Worm (Caenorhabditis elegans) whole organism, early embryonic: ENCODE measurements around the gene C12D8.13.
A peak's percentile ranks its signal among the peaks of the same experiment; 100 is the strongest.

Source experiments
- B0310.2 ChIP-seq: sonication (generic microtip); optimal IDR thresholded peaks from 2 replicates; lab custom pipeline; 2016; ENCODE audit warnings: mild to moderate bottlenecking, missing genetic modification characterization, missing compliant biosample characterization
- F13C5.2 ChIP-seq: sonication (generic microtip); optimal IDR thresholded peaks from 2 replicates; lab custom pipeline; 2017; ENCODE audit warnings: mild to moderate bottlenecking, missing genetic modification characterization, inconsistent platforms, missing compliant biosample characterization
- aly-1 ChIP-seq: sonication (generic microtip); optimal IDR thresholded peaks from 2 replicates; lab custom pipeline; 2016; ENCODE audit warnings: missing genetic modification characterization, missing compliant biosample characterization
- ama-1 ChIP-seq: fragments of 150-350 bp; optimal IDR thresholded peaks from 2 replicates; lab custom pipeline; 2014
- ceh-13 ChIP-seq: fragments of 200-800 bp; sonication (Bioruptor generic); optimal IDR thresholded peaks from 2 replicates; lab custom pipeline; 2018; ENCODE audit warnings: mild to moderate bottlenecking, missing genetic modification characterization, missing compliant biosample characterization
- ceh-36 ChIP-seq: sonication (generic microtip); optimal IDR thresholded peaks from 2 replicates; lab custom pipeline; 2016; ENCODE audit warnings: missing genetic modification characterization, inconsistent platforms, missing compliant biosample characterization
- ets-7 ChIP-seq: sonication (generic microtip); optimal IDR thresholded peaks from 2 replicates; lab custom pipeline; 2016; ENCODE audit warnings: missing genotype, missing genetic modification characterization, missing compliant biosample characterization
- flt-1 ChIP-seq: fragments of 200-800 bp; sonication (Bioruptor generic); IDR thresholded peaks from 2 replicates; pipeline ENCODE4 v1.3.6; 2022; ENCODE audit warnings: missing genetic modification characterization, missing compliant biosample characterization
- hmbx-1 ChIP-seq: sonication (generic microtip); optimal IDR thresholded peaks from 2 replicates; lab custom pipeline; 2016; ENCODE audit warnings: mild to moderate bottlenecking, missing genetic modification characterization, missing compliant biosample characterization
- hmg-4 ChIP-seq: fragments of 200-800 bp; sonication (Bioruptor generic); optimal IDR thresholded peaks from 2 replicates; lab custom pipeline; 2018; ENCODE audit warnings: mild to moderate bottlenecking, missing genetic modification characterization, missing compliant biosample characterization
- hnd-1 ChIP-seq: sonication (generic microtip); optimal IDR thresholded peaks from 2 replicates; lab custom pipeline; 2016; ENCODE audit warnings: missing genetic modification characterization, missing compliant biosample characterization
- pes-1 ChIP-seq: fragments of 200-800 bp; sonication (Bioruptor generic); IDR thresholded peaks from 2 replicates; pipeline ENCODE4 v1.3.6; 2022; ENCODE audit warnings: missing genetic modification reagents, missing genetic modification characterization, missing compliant biosample characterization
- scrt-1 ChIP-seq: fragments of 200-800 bp; sonication (Bioruptor generic); IDR thresholded peaks from 2 replicates; pipeline ENCODE4 v1.3.6; 2022; ENCODE audit warnings: missing genetic modification characterization, missing compliant biosample characterization
- sea-1 ChIP-seq: fragments of 200-800 bp; sonication (Bioruptor generic); conservative IDR thresholded peaks from 2 replicates; pipeline ENCODE4 v1.3.6; 2022; ENCODE audit warnings: missing genetic modification characterization, missing compliant biosample characterization
- tbx-11 ChIP-seq: fragments of 200-800 bp; sonication (Bioruptor generic); IDR thresholded peaks from 2 replicates; pipeline ENCODE4 v1.3.6; 2022; ENCODE audit warnings: missing genetic modification characterization, missing compliant biosample characterization
- tbx-37 ChIP-seq: fragments of 200-800 bp; sonication (Bioruptor generic); conservative IDR thresholded peaks from 2 replicates; pipeline ENCODE4 v1.3.6; 2022; ENCODE audit warnings: missing genetic modification reagents, missing genetic modification characterization, missing compliant biosample characterization
- tra-4 ChIP-seq: sonication (generic microtip); optimal IDR thresholded peaks from 2 replicates; lab custom pipeline; 2017; ENCODE audit warnings: missing genetic modification characterization, missing compliant biosample characterization

Gene C12D8.13

DNA sequence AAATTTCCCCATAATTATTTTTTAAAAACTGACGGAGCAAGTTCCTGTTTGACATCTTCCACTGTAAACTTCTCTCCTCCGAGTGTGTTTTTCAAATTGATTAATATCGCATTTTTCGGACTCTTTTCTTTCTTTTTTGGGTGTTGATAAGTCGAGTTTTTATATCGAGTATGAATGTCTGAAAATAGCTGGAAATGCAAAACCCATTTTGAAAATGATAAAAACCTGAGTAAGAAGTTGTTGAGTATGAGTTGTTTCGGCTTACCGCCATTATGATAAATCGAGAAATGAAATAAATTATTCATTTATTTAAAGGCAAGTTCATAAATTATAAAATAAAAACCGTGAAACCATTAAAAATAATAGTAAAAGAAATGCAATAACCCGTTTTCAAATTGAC, 34.8 kb downstream of the C12D8.13 start, which contains the start of gene ZK856.18:
ZK856.18 (minus strand) TSS at position 289 of the 400 bp plus-strand sequence.
- TF ChIP-seq hmbx-1 (no peak), ama-1 (lab: Kevin White, UChicago) (no peak), ceh-36 (tag; lab: Kevin White, UChicago) (no peak), hmg-4 (GFP tag; lab: Kevin White, UChicago) (no peak), scrt-1 (no peak)

ce11 chrV:10183810-10184209, 36.7 kb downstream of the C12D8.13 start:
- no peak for TF ChIP-seq aly-1 (tag; lab: Kevin White, UChicago)

DNA sequence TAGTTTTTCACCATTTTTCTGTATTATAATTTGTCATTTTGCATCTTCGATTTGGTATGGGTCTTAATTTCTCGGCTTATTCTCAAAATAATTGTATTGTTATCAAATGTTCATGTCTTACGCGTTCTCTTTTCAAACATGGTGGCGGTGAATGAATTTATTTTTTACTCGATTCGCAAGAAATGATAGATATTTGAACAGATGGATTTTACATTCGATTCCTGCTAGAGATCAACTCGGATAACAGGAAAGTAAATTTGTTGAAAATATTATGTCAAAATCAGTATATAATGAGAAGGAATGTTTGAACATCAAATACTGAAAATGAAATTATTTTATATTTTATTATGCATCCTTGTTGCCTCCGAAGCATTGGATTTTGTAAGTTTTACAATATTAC, 37.5 kb downstream of the C12D8.13 start, which contains the start of gene ZK856.4:
ZK856.4 (plus strand) TSS at position 301 of the 400 bp plus-strand sequence.
- TF ChIP-seq B0310.2 (tag; lab: Kevin White, UChicago): no peak
- TF ChIP-seq ceh-13 (GFP tag; lab: Kevin White, UChicago): no peak

DNA sequence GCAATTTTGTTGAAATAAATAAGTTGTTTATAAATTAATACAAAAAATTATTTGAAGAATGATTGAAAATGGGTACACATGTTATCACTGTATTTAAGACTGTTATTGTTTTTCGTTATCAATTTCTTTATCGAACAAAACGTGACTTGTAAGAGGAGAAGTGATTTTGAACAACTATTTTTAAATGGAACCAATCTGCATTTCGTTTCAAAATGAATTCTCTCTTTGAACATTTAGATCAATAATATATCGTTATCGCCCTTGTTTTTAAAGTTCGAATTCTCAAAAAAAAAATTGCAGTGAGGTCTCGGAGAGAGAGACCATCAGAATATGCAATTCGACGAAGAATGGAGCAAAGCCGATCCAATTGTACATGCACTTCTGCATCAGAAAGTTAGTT, 41.3 kb downstream of the C12D8.13 start, which contains the start of gene cul-5:
cul-5 (plus strand) TSS at position 301 of the 400 bp plus-strand sequence.
- TF ChIP-seq pes-1: no peak
- TF ChIP-seq ceh-36 (tag; lab: Kevin White, UChicago): no peak
- no peak for TF ChIP-seq tra-4 (tag; lab: Kevin White, UChicago)
- TF ChIP-seq ama-1 (lab: Kevin White, UChicago): no peak
- TF ChIP-seq hnd-1 (tag; lab: Kevin White, UChicago): no peak
- TF ChIP-seq F13C5.2 (tag; lab: Kevin White, UChicago): no peak

DNA sequence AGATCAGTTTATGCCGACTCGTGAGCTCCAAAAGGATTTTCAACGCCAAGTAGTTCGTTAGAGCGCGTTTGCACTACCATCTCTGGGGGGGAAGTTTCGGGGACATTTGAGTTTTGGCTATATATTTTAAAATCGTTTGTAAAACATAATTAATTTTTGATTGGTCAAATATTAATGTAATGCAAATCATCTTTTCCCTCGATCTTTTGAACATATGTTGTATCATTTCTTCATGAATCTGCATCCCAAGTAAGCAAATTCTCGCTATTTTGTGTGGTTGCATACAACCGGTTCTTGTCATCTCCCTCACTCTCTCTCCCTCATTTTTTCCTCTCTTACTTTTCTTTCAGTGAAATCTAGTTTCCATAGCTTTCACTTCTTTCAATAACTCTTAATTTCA, 42.3 kb downstream of the C12D8.13 start:
- TF ChIP-seq F13C5.2 (tag; lab: Kevin White, UChicago) (peak; percentile 44), ets-7 (tag; lab: Kevin White, UChicago) (no peak)

- no peak for TF ChIP-seq hmg-4 (GFP tag; lab: Kevin White, UChicago)
Observed at ce11 chrV:10174632-10175075, 45.9 kb downstream of the C12D8.13 start.

DNA sequence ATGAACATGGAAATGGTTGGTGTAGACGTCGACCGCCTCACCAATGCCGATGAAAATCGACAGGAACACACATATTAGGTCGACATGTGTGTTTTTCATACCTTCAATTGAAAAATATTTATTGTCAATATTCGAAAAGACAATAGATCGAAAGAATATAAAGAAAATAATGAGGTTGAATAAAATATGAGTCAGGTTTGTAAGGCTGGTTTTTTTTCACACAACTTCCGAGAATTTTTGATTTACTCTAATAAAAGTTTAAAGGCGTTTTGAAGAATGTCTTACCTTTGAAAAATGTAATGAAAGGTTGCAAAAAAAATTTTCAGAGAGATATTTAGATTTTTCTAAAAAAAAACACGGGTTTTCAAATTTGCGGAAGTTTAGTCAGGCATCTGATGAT, 46.9 kb downstream of the C12D8.13 start, which contains the start of gene egl-3:
egl-3 (minus strand) TSS at position 101 of the 400 bp plus-strand sequence.
- TF ChIP-seq scrt-1 (no peak), F13C5.2 (tag; lab: Kevin White, UChicago) (no peak), tbx-11 (GFP tag; lab: Robert Waterston, UW) (no peak), flt-1 (GFP tag; lab: Robert Waterston, UW) (no peak), ama-1 (lab: Kevin White, UChicago) (no peak), sea-1 (GFP tag; lab: Robert Waterston, UW) (no peak), pes-1 (no peak), tra-4 (tag; lab: Kevin White, UChicago) (no peak), aly-1 (tag; lab: Kevin White, UChicago) (no peak), hnd-1 (tag; lab: Kevin White, UChicago) (no peak), hmg-4 (GFP tag; lab: Kevin White, UChicago) (no peak), tbx-37 (GFP tag; lab: Robert Waterston, UW) (no peak), hmbx-1 (no peak), ets-7 (tag; lab: Kevin White, UChicago) (no peak), B0310.2 (tag; lab: Kevin White, UChicago) (no peak)
